Fruit fly (Drosophila melanogaster) Kc167 (cell line): ENCODE data around the gene RpS30.

Experiments used
- Myc ChIP-seq: fragments of >200 bp; optimal IDR thresholded peaks from 2 replicates; lab custom pipeline; 2017; ENCODE audit warnings: missing external identifiers
- Sin3A ChIP-seq: fragments of >200 bp; optimal IDR thresholded peaks from 2 replicates; lab custom pipeline; 2018; ENCODE audit warnings: missing external identifiers
- h ChIP-seq: fragments of >200 bp; optimal IDR thresholded peaks from 3 replicates; lab custom pipeline; 2018; ENCODE audit warnings: missing external identifiers
- insv ChIP-seq: fragments of >200 bp; optimal IDR thresholded peaks from 3 replicates; lab custom pipeline; 2018; ENCODE audit warnings: missing external identifiers
- psq ChIP-seq: fragments of >200 bp; optimal IDR thresholded peaks from 2 replicates; lab custom pipeline; 2017; ENCODE audit warnings: missing external identifiers
- ttk ChIP-seq: sonication (Bioruptor generic); optimal IDR thresholded peaks from 2 replicates; lab custom pipeline; 2017; ENCODE audit warnings: missing external identifiers

The RpS30 gene

dm6 chr3R:20850395-20851039, at the start of gene RpS30:
RpS30 (plus strand) TSS chr3R:20850516.
- no peak for TF ChIP-seq psq (lab: Kevin White, UChicago)
- no peak for TF ChIP-seq insv (lab: Kevin White, UChicago)

- TF ChIP-seq h (no peak), Sin3A (lab: Kevin White, UChicago) (no peak)
Observed at dm6 chr3R:20802253-20802652, 48.1 kb upstream of the RpS30 start.

DNA sequence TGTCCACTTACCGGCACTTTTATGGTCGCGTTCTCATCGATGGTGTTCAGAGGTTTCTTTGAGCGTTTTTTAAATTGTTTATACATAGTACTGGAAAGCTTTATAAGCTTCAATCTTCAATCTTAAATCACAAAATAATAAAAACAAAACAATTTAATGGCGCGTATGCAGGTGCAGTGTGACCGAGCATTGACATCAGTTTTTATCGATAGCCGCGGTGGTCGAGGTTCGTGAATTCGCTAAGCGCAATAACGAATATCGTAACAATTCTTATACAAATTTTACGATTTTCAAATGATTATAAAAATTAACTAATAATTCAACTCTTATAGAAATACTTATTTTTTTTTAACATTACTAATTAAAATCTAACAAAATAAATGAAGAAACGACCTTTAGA, 34.3 kb upstream of the RpS30 start, which contains the start of gene Fancd2:
Gene Fancd2, minus strand, starts transcription at position 183 of the 400 bp plus-strand sequence.
- TF ChIP-seq ttk (lab: Kevin White, UChicago) (no peak), insv (lab: Kevin White, UChicago) (no peak), h (no peak), Sin3A (lab: Kevin White, UChicago) (no peak), psq (lab: Kevin White, UChicago) (no peak)

dm6 chr3R:20818237-20818636, 32.1 kb upstream of the RpS30 start:
- TF ChIP-seq psq (lab: Kevin White, UChicago): no peak
- TF ChIP-seq insv (lab: Kevin White, UChicago): no peak
- TF ChIP-seq h: no peak
- TF ChIP-seq Myc (lab: Kevin White, UChicago): no peak
- no peak for TF ChIP-seq ttk (lab: Kevin White, UChicago)
- no peak for TF ChIP-seq Sin3A (lab: Kevin White, UChicago)

dm6 chr3R:20818689-20819088, 31.6 kb upstream of the RpS30 start, which contains the start of gene CG17270:
CG17270 (minus strand) TSS chr3R:20818929.
- TF ChIP-seq h (no peak), psq (lab: Kevin White, UChicago) (no peak), insv (lab: Kevin White, UChicago) (no peak), Sin3A (lab: Kevin White, UChicago) (no peak), Myc (lab: Kevin White, UChicago) (no peak), ttk (lab: Kevin White, UChicago) (no peak)

DNA sequence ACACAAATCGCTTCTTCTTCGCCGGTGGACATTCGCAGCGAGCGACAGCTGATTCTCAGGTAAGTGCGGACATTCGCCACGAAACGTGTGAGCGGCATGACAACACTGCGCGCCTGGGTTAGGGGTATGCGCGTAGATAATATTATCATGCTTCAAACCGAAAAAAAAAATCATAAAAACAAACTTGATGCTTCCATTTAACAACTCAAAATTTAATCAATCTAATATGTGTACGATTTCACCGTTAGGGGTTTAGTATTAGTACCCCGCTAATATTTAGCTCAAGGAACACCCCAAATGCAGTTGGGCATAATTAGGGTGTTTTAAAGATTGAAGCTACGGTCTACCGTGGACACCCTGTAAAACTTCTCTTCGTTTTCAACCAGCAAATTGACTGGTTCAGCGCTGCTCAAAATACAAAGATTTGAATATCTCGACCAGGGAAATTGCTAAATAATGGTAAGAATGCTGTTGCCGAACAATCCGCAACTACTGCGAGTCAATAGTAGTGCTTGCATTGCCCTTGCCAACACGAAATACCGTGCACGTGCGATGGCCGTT, 28.4 kb upstream of the RpS30 start, which contains the start of the genes CG17271 and RpS20:
Gene CG17271, minus strand, starts transcription at position 34 of the 561 bp plus-strand sequence.
Gene RpS20, plus strand, starts transcription at position 367 of the 561 bp plus-strand sequence.
- TF ChIP-seq ttk (lab: Kevin White, UChicago) (no peak), Sin3A (lab: Kevin White, UChicago) (no peak), psq (lab: Kevin White, UChicago) (no peak), insv (lab: Kevin White, UChicago) (no peak), h (no peak), Myc (lab: Kevin White, UChicago) (no peak)

dm6 chr3R:20823704-20824454, 26.4 kb upstream of the RpS30 start, which contains the start of gene CG17272:
CG17272 (minus strand) TSS chr3R:20824239.
- no peak for TF ChIP-seq ttk (lab: Kevin White, UChicago)
- TF ChIP-seq Myc (lab: Kevin White, UChicago): no peak
- TF ChIP-seq h: no peak
- TF ChIP-seq insv (lab: Kevin White, UChicago): no peak
- TF ChIP-seq psq (lab: Kevin White, UChicago): no peak
- TF ChIP-seq Sin3A (lab: Kevin White, UChicago): no peak

dm6 chr3R:20826929-20827328, 23.4 kb upstream of the RpS30 start:
- no peak for TF ChIP-seq Myc (lab: Kevin White, UChicago)
- no peak for TF ChIP-seq insv (lab: Kevin White, UChicago)

dm6 chr3R:20828520-20829415, 21.5 kb upstream of the RpS30 start:
- TF ChIP-seq psq (lab: Kevin White, UChicago) (no peak), insv (lab: Kevin White, UChicago) (no peak), Myc (lab: Kevin White, UChicago) (no peak), Sin3A (lab: Kevin White, UChicago) (no peak), h (no peak), ttk (lab: Kevin White, UChicago) (no peak)

- TF ChIP-seq insv (lab: Kevin White, UChicago) (no peak), ttk (lab: Kevin White, UChicago) (no peak), psq (lab: Kevin White, UChicago) (no peak), h (no peak), Myc (lab: Kevin White, UChicago) (no peak), Sin3A (lab: Kevin White, UChicago) (no peak)
Observed at dm6 chr3R:20829416-20830131, 20.7 kb upstream of the RpS30 start.
